Fruit fly (Drosophila melanogaster) whole organism, wandering third instar larva: ENCODE measurements around the gene olf413.

Source experiments
- GATAd ChIP-seq: sonication (Bioruptor generic); optimal IDR thresholded peaks from 2 replicates; lab custom pipeline; 2016; ENCODE audit warnings: missing biosample characterization, missing genetic modification characterization
- Jra ChIP-seq: sonication (Bioruptor generic); optimal IDR thresholded peaks from 2 replicates; lab custom pipeline; 2016; ENCODE audit warnings: missing biosample characterization, missing genetic modification characterization
- usp ChIP-seq: fragments of >200 bp; optimal IDR thresholded peaks from 2 replicates; lab custom pipeline; 2017; ENCODE audit warnings: missing biosample characterization, missing genetic modification characterization

DNA sequence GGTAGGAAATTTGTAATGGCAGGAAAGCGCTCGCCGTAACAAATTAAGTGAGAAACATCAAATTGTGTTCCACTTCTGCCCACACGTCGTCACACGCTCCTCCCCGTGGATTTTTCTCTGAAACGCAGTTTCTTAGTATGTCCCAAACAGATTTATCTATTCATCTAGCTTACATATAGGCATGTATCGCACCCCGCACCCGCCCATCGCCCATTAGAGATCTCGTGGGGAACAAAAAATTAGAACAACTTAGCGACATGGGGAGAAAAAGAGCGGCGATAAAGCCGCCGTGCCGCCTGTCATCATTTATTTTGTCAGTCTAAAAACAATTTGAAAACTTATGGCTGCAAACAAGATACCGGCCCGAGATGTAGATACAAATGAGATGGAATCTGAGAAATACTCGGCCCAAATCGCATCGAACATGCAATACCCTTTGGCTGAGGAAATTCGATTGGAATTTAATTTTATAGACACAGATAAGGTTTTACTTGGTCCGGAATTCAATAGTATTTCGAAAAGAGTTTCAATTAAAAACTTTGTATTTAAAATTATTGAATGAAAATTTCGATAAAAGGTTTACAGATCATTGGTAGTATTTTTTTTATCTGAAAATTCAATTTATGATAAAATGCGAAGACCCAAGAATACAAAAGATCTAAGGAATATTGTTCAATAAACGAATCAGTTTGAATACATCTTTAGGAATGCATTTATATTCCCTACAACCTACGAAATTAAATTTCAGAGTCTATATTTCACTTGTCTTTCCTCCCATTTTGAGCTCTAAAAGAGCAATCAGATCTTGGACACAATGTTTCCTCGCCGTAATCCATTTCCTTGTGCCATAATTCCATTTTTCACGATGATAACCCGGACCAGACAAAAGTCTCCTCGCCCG, 39.9 kb downstream of the olf413 start:
- TF ChIP-seq Jra (GFP tag; lab: Kevin White, UChicago): no peak
- TF ChIP-seq usp (GFP tag; lab: Kevin White, UChicago): no peak
- no peak for TF ChIP-seq GATAd (GFP tag; lab: Kevin White, UChicago)
